Worm (Caenorhabditis elegans) whole organism, L1 larva: ENCODE measurements around the gene elp-1.
A peak's percentile ranks its signal among the peaks of the same experiment; 100 is the strongest.

Experiments
- efl-1 ChIP-seq, 4 experiments: fragments of 150-350 bp; optimal IDR thresholded peaks in 3 of 4; peaks in 1 of 4; 1 replicate in 1 of 4; 2 replicates in 3 of 4; lab custom pipeline; 2014; ENCODE audit warnings: missing biosample characterization in 2 of 4, missing genetic modification characterization in 2 of 4, missing genetic modification reagents in 2 of 4
- isw-1 ChIP-seq: fragments of 200-800 bp; sonication (Bioruptor generic); IDR thresholded peaks from 2 replicates; pipeline ENCODE4 v1.3.6; 2022; ENCODE audit warnings: missing genetic modification characterization, missing compliant biosample characterization
- lin-13 ChIP-seq: fragments of 150-350 bp; optimal IDR thresholded peaks from 2 replicates; lab custom pipeline; 2014; ENCODE audit warnings: missing biosample characterization, missing genetic modification reagents, missing genetic modification characterization
- nhr-11 ChIP-seq: fragments of 150-350 bp; optimal IDR thresholded peaks from 2 replicates; lab custom pipeline; 2014; ENCODE audit warnings: missing biosample characterization, missing genetic modification characterization
- nhr-12 ChIP-seq: sonication (generic microtip); optimal IDR thresholded peaks from 2 replicates; lab custom pipeline; 2017; ENCODE audit warnings: missing biosample characterization, missing genetic modification characterization
- ztf-11 ChIP-seq, 2 experiments: sonication (generic microtip); optimal IDR thresholded peaks; 2 replicates each; lab custom pipeline; 2016 to 2017; ENCODE audit warnings: missing genetic modification characterization in 2 of 2, missing biosample characterization in 1 of 2, missing compliant biosample characterization in 1 of 2

ce11 chrV:20761758-20762157 is 8.2 kb downstream of the elp-1 start:
- TF ChIP-seq ztf-11 (tag; optimal IDR thresholded peaks at IDR 0.05; lab: Kevin White, UChicago) (no peak), isw-1 (GFP tag; lab: Robert Waterston, UW) (no peak), nhr-11 (no peak), nhr-12 (tag; lab: Kevin White, UChicago) (no peak), lin-13 (GFP tag; lab: Kevin White, UChicago) (no peak), efl-1 (optimal IDR thresholded peaks at IDR 0.05; lab: Kevin White, UChicago) (peak in 1 of 2 experiments; percentile 17), efl-1 (GFP tag; optimal IDR thresholded peaks at IDR 0.05 in 1 of 2; lab: Kevin White, UChicago) (no peak)
